Worm (Caenorhabditis elegans) whole organism, L4/young adult: Measurements from ENCODE around the gene srh-297.
"Not testable (repeated sequence)": the region's sequence is repeated elsewhere in the genome, so short reads cannot be mapped to it uniquely, and the experiment has no call there.

ENCODE experiments used
- W03F9.2 ChIP-seq: fragments of 150-350 bp; optimal IDR thresholded peaks from 2 replicates; lab custom pipeline; 2014; ENCODE audit warnings: missing biosample characterization, missing genetic modification characterization
- dao-5 ChIP-seq: sonication (generic microtip); optimal IDR thresholded peaks from 2 replicates; lab custom pipeline; 2016; ENCODE audit warnings: missing genotype, missing genetic modification characterization, moderate library complexity, missing compliant biosample characterization
- him-1 ChIP-seq: sonication (generic microtip); optimal IDR thresholded peaks from 2 replicates; lab custom pipeline; 2016; ENCODE audit warnings: missing genotype, missing genetic modification reagents, missing genetic modification characterization, missing compliant biosample characterization

Gene srh-297

ce11 chrII:3215762-3216161 lies 14.6 kb downstream of the srh-297 start, which contains the start of gene ZC239.3:
Gene ZC239.3 (plus strand): TSS chrII:3216062.
- not testable (repeated sequence) for TF ChIP-seq him-1, dao-5, W03F9.2 (tag; lab: Kevin White, UChicago)

ce11 chrII:3213898-3214297 lies 16.4 kb downstream of the srh-297 start, which contains the start of gene ZC239.4:
Gene ZC239.4 (plus strand): TSS chrII:3214198.
- TF ChIP-seq W03F9.2 (tag; lab: Kevin White, UChicago) (no peak), him-1 (tag; lab: Kevin White, UChicago) (no peak), dao-5 (tag; lab: Kevin White, UChicago) (no peak)

- TF ChIP-seq dao-5 (tag; lab: Kevin White, UChicago) (no peak), W03F9.2 (tag; lab: Kevin White, UChicago) (no peak), him-1 (tag; lab: Kevin White, UChicago) (no peak)
These were observed 20.0 kb downstream of the srh-297 start, which contains the start of gene ZC239.5 for ce11 chrII:3210365-3210764. Gene ZC239.5 (plus strand): TSS chrII:3210665.

- TF ChIP-seq him-1 (tag; lab: Kevin White, UChicago): no peak
- no peak for TF ChIP-seq dao-5 (tag; lab: Kevin White, UChicago)
- no peak for TF ChIP-seq W03F9.2 (tag; lab: Kevin White, UChicago)
These were observed 21.1 kb downstream of the srh-297 start, which contains the start of gene ZC239.6 for ce11 chrII:3209251-3209650. Gene ZC239.6 (plus strand): TSS chrII:3209631.

- no peak for TF ChIP-seq W03F9.2 (tag; lab: Kevin White, UChicago)
- TF ChIP-seq him-1 (tag; lab: Kevin White, UChicago): no peak
- no peak for TF ChIP-seq dao-5 (tag; lab: Kevin White, UChicago)
These were observed 21.6 kb downstream of the srh-297 start, which contains the start of gene sdz-35 for ce11 chrII:3208679-3209078. Gene sdz-35 (minus strand): TSS chrII:3208779.

ce11 chrII:3206423-3206989 lies 23.8 kb downstream of the srh-297 start, which contains the start of the genes ZC239.20 and ZC239.21:
Gene ZC239.20 (minus strand): TSS chrII:3206523.
Gene ZC239.21 (plus strand): TSS chrII:3206939.
- TF ChIP-seq him-1 (tag; lab: Kevin White, UChicago) (no peak), W03F9.2 (tag; lab: Kevin White, UChicago) (no peak), dao-5 (tag; lab: Kevin White, UChicago) (no peak)

ce11 chrII:3203415-3203814 lies 26.9 kb downstream of the srh-297 start, which contains the start of gene sri-50:
Gene sri-50 (plus strand): TSS chrII:3203715.
- TF ChIP-seq dao-5 (tag; lab: Kevin White, UChicago) (no peak), him-1 (tag; lab: Kevin White, UChicago) (no peak), W03F9.2 (tag; lab: Kevin White, UChicago) (no peak)

- TF ChIP-seq him-1 (tag; lab: Kevin White, UChicago) (no peak), W03F9.2 (tag; lab: Kevin White, UChicago) (no peak), dao-5 (tag; lab: Kevin White, UChicago) (no peak)
These were observed 27.8 kb downstream of the srh-297 start, which contains the start of gene sri-53 for ce11 chrII:3202519-3202918. Gene sri-53 (minus strand): TSS chrII:3202619.

- not testable (repeated sequence) for TF ChIP-seq W03F9.2, him-1, dao-5 (tag; lab: Kevin White, UChicago)
These were observed 29.1 kb downstream of the srh-297 start, which contains the start of gene sri-48 for ce11 chrII:3201242-3201641. Gene sri-48 (minus strand): TSS chrII:3201342.

- TF ChIP-seq W03F9.2 (tag; lab: Kevin White, UChicago) (no peak), dao-5 (tag; lab: Kevin White, UChicago) (no peak), him-1 (tag; lab: Kevin White, UChicago) (no peak)
These were observed 31.3 kb downstream of the srh-297 start, which contains the start of gene sri-51 for ce11 chrII:3198998-3199397. Gene sri-51 (minus strand): TSS chrII:3199098.

ce11 chrII:3196966-3197365 lies 33.4 kb downstream of the srh-297 start, which contains the start of gene gcy-15:
Gene gcy-15 (minus strand): TSS chrII:3197066.
- TF ChIP-seq him-1 (tag; lab: Kevin White, UChicago) (no peak), dao-5 (tag; lab: Kevin White, UChicago) (no peak), W03F9.2 (tag; lab: Kevin White, UChicago) (no peak)

ce11 chrII:3195739-3196138 lies 34.6 kb downstream of the srh-297 start:
- TF ChIP-seq dao-5 (tag; lab: Kevin White, UChicago) (no peak), him-1 (tag; lab: Kevin White, UChicago) (no peak), W03F9.2 (tag; lab: Kevin White, UChicago) (no peak)

ce11 chrII:3191544-3191943 lies 38.8 kb downstream of the srh-297 start, which contains the start of gene Y27F2A.9:
Gene Y27F2A.9 (minus strand): TSS chrII:3191644.
- TF ChIP-seq dao-5, W03F9.2, him-1 (tag; lab: Kevin White, UChicago): not testable (repeated sequence)
